Worm (Caenorhabditis elegans) whole organism, L4 larva: ENCODE measurements around the gene tra-4.

Experiments
- lin-39 ChIP-seq: fragments of 150-350 bp; optimal IDR thresholded peaks from 2 replicates; lab custom pipeline; 2014; ENCODE audit warnings: missing biosample characterization, missing genetic modification reagents, missing genetic modification characterization
- lir-3 ChIP-seq: sonication (generic microtip); optimal IDR thresholded peaks from 2 replicates; lab custom pipeline; 2016; ENCODE audit warnings: mild to moderate bottlenecking, missing genetic modification characterization, missing compliant biosample characterization
- pha-4 ChIP-seq, 2 experiments: fragments of 150-350 bp in 1 of 2; fragments of 200-800 bp in 1 of 2; sonication (Bioruptor generic) in 1 of 2; IDR thresholded peaks in 1 of 2; optimal IDR thresholded peaks in 1 of 2; 2 replicates each; pipeline versions ENCODE4 v1.3.6 to Lab custom; 2014 to 2022; ENCODE audit warnings: missing genetic modification characterization in 2 of 2, missing genetic modification reagents in 2 of 2, missing biosample characterization in 1 of 2, missing compliant biosample characterization in 1 of 2
- sdz-12 ChIP-seq: fragments of 200-800 bp; sonication (Bioruptor generic); optimal IDR thresholded peaks from 2 replicates; lab custom pipeline; 2018; ENCODE audit warnings: mild to moderate bottlenecking, missing genetic modification characterization, missing compliant biosample characterization
- unc-130 ChIP-seq: sonication (generic microtip); optimal IDR thresholded peaks from 2 replicates; lab custom pipeline; 2016; ENCODE audit warnings: missing genetic modification reagents, missing genetic modification characterization, missing compliant biosample characterization
- unc-39 ChIP-seq: sonication (generic microtip); optimal IDR thresholded peaks from 2 replicates; lab custom pipeline; 2017; ENCODE audit warnings: missing biosample characterization, missing genetic modification characterization

ce11 chrX:2857070-2857825 lies at the start of gene tra-4:
- no peak for TF ChIP-seq sdz-12
- TF ChIP-seq lir-3 (tag; lab: Kevin White, UChicago) = no peak
- TF ChIP-seq unc-130 (GFP tag; lab: Kevin White, UChicago) = no peak
- TF ChIP-seq lin-39 (tag; lab: Kevin White, UChicago) = no peak
- no peak for TF ChIP-seq pha-4 (GFP tag; IDR thresholded peaks at IDR 0.05; lab: Robert Waterston, UW)
- TF ChIP-seq pha-4 (tag; optimal IDR thresholded peaks at IDR 0.05; lab: Kevin White, UChicago) = no peak
- TF ChIP-seq unc-39 (tag; lab: Kevin White, UChicago) = no peak
